Fruit fly (Drosophila melanogaster): Measurements from ENCODE around the gene CG7202.
A peak's percentile ranks its signal among the peaks of the same experiment; 100 is the strongest.

CG7202 gene

DNA sequence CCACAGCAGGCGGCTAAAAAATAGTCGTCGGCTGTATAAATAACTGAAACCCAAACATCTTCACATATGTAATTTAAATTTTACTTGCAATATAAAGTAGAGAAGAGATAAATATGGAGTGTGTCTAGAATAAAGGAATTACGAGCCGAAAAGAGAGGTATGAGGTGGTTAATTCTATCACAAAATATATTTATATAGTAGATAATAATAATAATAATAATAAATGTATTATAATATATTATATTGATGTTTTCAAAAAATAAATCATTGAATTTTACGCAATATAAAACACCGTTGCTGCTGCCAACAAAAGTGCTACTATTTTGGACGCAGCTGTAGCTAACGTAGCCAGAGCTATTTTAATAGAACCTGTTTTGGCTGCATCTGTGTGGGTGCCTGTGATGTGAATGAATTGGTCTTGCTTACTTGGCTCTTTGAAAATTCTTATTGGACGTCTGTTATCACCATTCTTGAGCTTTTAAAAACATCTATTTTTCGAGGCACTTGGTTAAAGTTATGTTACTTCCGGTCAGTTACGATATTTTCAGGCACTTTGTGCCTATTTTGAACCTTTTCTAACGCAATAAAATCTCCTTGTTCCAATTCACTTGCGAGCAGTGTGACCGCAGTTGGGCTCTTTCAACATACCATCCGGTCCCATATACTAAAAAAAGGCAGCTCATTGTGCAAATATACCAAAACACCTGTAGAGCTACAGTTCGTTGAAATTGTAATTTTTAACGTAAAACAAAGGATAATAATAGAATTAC, 4.5 kb upstream of the CG7202 start, which contains the start of gene Hr78 (continued):
- peak; percentile 46 for TF ChIP-seq ewg (GFP tag; optimal IDR thresholded peaks at IDR 0.05)
- peak; percentile 65; the same call in 1 of the 2 replicates for TF ChIP-seq CG11085 (GFP tag; IDR thresholded peaks at IDR 0.05)
- no peak for TF ChIP-seq jumu (GFP tag; optimal IDR thresholded peaks at IDR 0.05)
- TF ChIP-seq sens (GFP tag) = peak; percentile 88
- TF ChIP-seq Gug (GFP tag; IDR thresholded peaks at IDR 0.05) = peak; percentile 49; the same call in 2 of the 4 replicates
- TF ChIP-seq CG12942 (GFP tag; optimal IDR thresholded peaks at IDR 0.05) = peak; percentile 51
- TF ChIP-seq CG1024 (GFP tag; IDR thresholded peaks at IDR 0.05) = peak; percentile 38; the same call in 1 of the 2 replicates
- TF ChIP-seq CG6791 (GFP tag; IDR thresholded peaks at IDR 0.05; ENCODE audit: partially characterized antibody) = no peak
- TF ChIP-seq CG7745 (tag; optimal IDR thresholded peaks at IDR 0.05) = no peak
- peak; percentile 81 for TF ChIP-seq Xrp1 (GFP tag; IDR thresholded peaks at IDR 0.05)
- TF ChIP-seq amos (GFP tag; IDR thresholded peaks at IDR 0.05; ENCODE audit: partially characterized antibody) = peak; percentile 18; the same call in 1 of the 2 replicates
- peak; percentile 47; the same call in 1 of the 2 replicates for TF ChIP-seq ap (GFP tag; IDR thresholded peaks at IDR 0.05)
- TF ChIP-seq Mes4 (GFP tag; optimal IDR thresholded peaks at IDR 0.05) = no peak
- TF ChIP-seq lab (GFP tag; optimal IDR thresholded peaks at IDR 0.05) = peak; percentile 91
- no peak for TF ChIP-seq zen2 (GFP tag; IDR thresholded peaks at IDR 0.05; ENCODE audit: partially characterized antibody)
- peak; percentile 32 for TF ChIP-seq CG15479 (GFP tag; optimal IDR thresholded peaks at IDR 0.05)
- TF ChIP-seq E2f1 (GFP tag; IDR thresholded peaks at IDR 0.05) = no peak; the same call in none of the 2 replicates
- no peak for TF ChIP-seq Neu2 (GFP tag; optimal IDR thresholded peaks at IDR 0.05; ENCODE audit: borderline replicate concordance)
- peak; percentile 89 to 99 for TF ChIP-seq insv (GFP tag; optimal IDR thresholded peaks at IDR 0.05)
- TF ChIP-seq Fer1 (GFP tag; optimal IDR thresholded peaks at IDR 0.05) = peak; percentile 90
- no peak for TF ChIP-seq CG7963 (GFP tag; IDR thresholded peaks at IDR 0.05; ENCODE audit: partially characterized antibody)
- TF ChIP-seq hb (GFP tag; IDR thresholded peaks at IDR 0.05; ENCODE audit: partially characterized antibody) = no peak
- TF ChIP-seq CG11723 (GFP tag; optimal IDR thresholded peaks at IDR 0.05) = peak; percentile 63
- 0 out of 2 replicates have a peak, but pooled peaks have one; percentile 18 for TF ChIP-seq unc-4 (GFP tag; IDR thresholded peaks at IDR 0.05; ENCODE audit: partially characterized antibody)
- TF ChIP-seq az2 (GFP tag; optimal IDR thresholded peaks at IDR 0.05) = peak; percentile 68
- TF ChIP-seq Ets65A (GFP tag) = no peak
- peak; percentile 51 for TF ChIP-seq tin (GFP tag; optimal IDR thresholded peaks at IDR 0.05)
- TF ChIP-seq CG12659 (GFP tag; optimal IDR thresholded peaks at IDR 0.05) = peak; percentile 91
- peak; percentile 83 for TF ChIP-seq CG9727 (GFP tag; optimal IDR thresholded peaks at IDR 0.05)
- peak; percentile 79 for TF ChIP-seq phol (tag; optimal IDR thresholded peaks at IDR 0.05)
- peak; percentile 74 for TF ChIP-seq bcd (GFP tag; optimal IDR thresholded peaks at IDR 0.05)
- TF ChIP-seq jigr1 (GFP tag; IDR thresholded peaks at IDR 0.05) = no peak
- peak; percentile 86 for TF ChIP-seq Hand (GFP tag; optimal IDR thresholded peaks at IDR 0.05)
- peak; percentile 77 for TF ChIP-seq CG32532 (GFP tag; IDR thresholded peaks at IDR 0.05)
- no peak for TF ChIP-seq p53 (GFP tag; optimal IDR thresholded peaks at IDR 0.05)
- no peak for TF ChIP-seq hkb (optimal IDR thresholded peaks at IDR 0.05)
- peak; percentile 88 for TF ChIP-seq hkb (GFP tag; IDR thresholded peaks at IDR 0.05)
- peak; percentile 31; the same call in 1 of the 2 replicates for TF ChIP-seq sisA (GFP tag; IDR thresholded peaks at IDR 0.05)
- TF ChIP-seq CHES-1-like (GFP tag; optimal IDR thresholded peaks at IDR 0.05) = no peak
- peak; percentile 67 for TF ChIP-seq CG33557 (GFP tag; optimal IDR thresholded peaks at IDR 0.05)
- no peak for TF ChIP-seq eve (GFP tag; optimal IDR thresholded peaks at IDR 0.05)
- peak; percentile 54 for TF ChIP-seq Usf (GFP tag; optimal IDR thresholded peaks at IDR 0.05)
- TF ChIP-seq Rfx (GFP tag; IDR thresholded peaks at IDR 0.05) = peak; percentile 72
- peak; percentile 3 for TF ChIP-seq kni (GFP tag; optimal IDR thresholded peaks at IDR 0.05)
- peak; percentile 57 for TF ChIP-seq CG1529 (GFP tag; optimal IDR thresholded peaks at IDR 0.05)
- TF ChIP-seq CG16815 (GFP tag; optimal IDR thresholded peaks at IDR 0.05) = peak; percentile 61
- peak; percentile 77 for TF ChIP-seq NfI (GFP tag; optimal IDR thresholded peaks at IDR 0.05)
- no peak for TF ChIP-seq luna (GFP tag; optimal IDR thresholded peaks at IDR 0.05)
- TF ChIP-seq ab (GFP tag; optimal IDR thresholded peaks at IDR 0.05) = no peak
